Fruit fly (Drosophila melanogaster): ENCODE results near the gene brun.

DNA sequence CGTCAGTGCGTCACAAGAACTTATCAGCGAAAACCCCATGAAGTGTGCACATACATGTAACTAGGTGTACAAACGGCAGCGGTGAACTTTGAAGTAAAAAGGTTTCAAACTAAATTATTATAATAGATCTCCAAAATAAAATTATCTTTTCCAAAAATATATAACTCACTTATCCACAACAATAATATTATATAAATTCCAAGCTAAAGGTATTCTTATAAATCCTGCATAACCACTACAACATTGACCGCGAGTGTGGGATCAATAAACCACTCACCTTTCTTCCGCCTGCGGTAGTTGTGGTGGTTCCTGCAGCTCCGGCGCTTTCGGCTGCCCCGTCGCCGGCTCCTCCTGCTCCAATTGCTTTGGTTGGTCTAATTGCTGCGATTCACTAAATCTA lies 18.7 kb upstream of the brun start:
- no peak for TF ChIP-seq CG9948 (tag; optimal IDR thresholded peaks at IDR 0.05)
- no peak for TF ChIP-seq gl (tag; optimal IDR thresholded peaks at IDR 0.05)
- no peak for TF ChIP-seq Pif1B (GFP tag; optimal IDR thresholded peaks at IDR 0.05)
- no peak for TF ChIP-seq CG10348 (GFP tag; IDR thresholded peaks at IDR 0.05)
- TF ChIP-seq CG12605 (GFP tag; IDR thresholded peaks at IDR 0.05), result no peak
- TF ChIP-seq CG34367 (tag; optimal IDR thresholded peaks at IDR 0.05), result no peak
